Worm (Caenorhabditis elegans): ENCODE results near the gene clec-29.

The clec-29 gene

DNA sequence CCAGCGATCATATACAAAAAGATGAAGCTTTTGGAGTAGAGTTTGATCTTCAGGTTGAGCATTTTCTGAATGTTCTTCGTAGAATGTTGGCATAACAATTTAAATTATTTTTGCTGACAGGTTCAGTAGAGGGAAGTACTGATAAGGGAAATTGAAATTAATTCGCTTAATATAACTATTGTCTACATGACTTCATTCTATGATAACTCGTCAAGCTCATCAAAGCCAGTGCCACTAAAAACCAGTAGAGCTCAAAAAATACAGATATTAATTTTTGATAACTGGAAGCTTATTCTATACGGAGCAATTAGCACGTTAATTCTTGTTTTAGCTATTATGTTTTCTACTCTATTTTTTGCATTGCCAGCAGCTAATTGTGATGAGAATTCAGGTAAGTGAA lies at the start of gene clec-29, which contains the start of gene clec-39:
Gene clec-29, minus strand, starts transcription at position 101 of the 400 bp plus-strand sequence.
Gene clec-39, plus strand, starts transcription at position 169 of the 400 bp plus-strand sequence.
- TF ChIP-seq aly-1 (tag; optimal IDR thresholded peaks at IDR 0.05) (no peak), pes-1 (GFP tag; IDR thresholded peaks at IDR 0.05) (no peak)

- TF ChIP-seq ama-1 (optimal IDR thresholded peaks at IDR 0.05) (no peak), hmbx-1 (tag; optimal IDR thresholded peaks at IDR 0.05) (no peak), tra-4 (tag; optimal IDR thresholded peaks at IDR 0.05) (no peak), scrt-1 (GFP tag; IDR thresholded peaks at IDR 0.05) (no peak), tbx-37 (GFP tag; conservative IDR thresholded peaks at IDR 0.05) (no peak), ets-7 (tag; optimal IDR thresholded peaks at IDR 0.05) (no peak), B0310.2 (tag; optimal IDR thresholded peaks at IDR 0.05) (no peak), hmg-4 (GFP tag; optimal IDR thresholded peaks at IDR 0.05) (no peak), flt-1 (GFP tag; IDR thresholded peaks at IDR 0.05) (no peak)
These were observed 47.0 kb upstream of the clec-29 start for ce11 chrV:16786012-16786411.

DNA sequence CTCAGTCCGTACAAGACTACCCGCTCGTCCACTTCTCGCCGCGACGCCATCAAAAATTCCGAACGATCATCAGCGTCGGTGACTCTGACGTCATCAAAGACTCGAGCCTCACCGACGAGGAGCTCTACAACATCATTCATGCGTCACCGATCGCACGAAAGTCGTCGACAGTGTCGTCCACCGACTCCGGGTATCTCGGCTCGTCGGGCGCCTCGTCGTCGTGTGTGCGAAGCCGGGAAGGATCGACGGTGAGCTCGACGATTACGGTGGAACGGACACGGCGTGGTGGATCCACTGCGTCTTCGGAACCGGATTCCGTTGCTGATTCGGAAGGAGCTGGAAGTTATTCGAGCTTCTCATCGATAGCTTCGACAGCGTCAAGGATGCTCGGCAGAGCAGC lies 45.8 kb upstream of the clec-29 start:
- no peak for TF ChIP-seq hmbx-1 (tag; optimal IDR thresholded peaks at IDR 0.05)
- no peak for TF ChIP-seq tra-4 (tag; optimal IDR thresholded peaks at IDR 0.05)
- no peak for TF ChIP-seq flt-1 (GFP tag; IDR thresholded peaks at IDR 0.05)
- TF ChIP-seq sea-1 (GFP tag; conservative IDR thresholded peaks at IDR 0.05): no peak
- TF ChIP-seq B0310.2 (tag; optimal IDR thresholded peaks at IDR 0.05): no peak
- TF ChIP-seq pes-1 (GFP tag; IDR thresholded peaks at IDR 0.05): no peak
- TF ChIP-seq hmg-4 (GFP tag; optimal IDR thresholded peaks at IDR 0.05): no peak
- no peak for TF ChIP-seq ets-7 (tag; optimal IDR thresholded peaks at IDR 0.05)
- TF ChIP-seq ama-1 (optimal IDR thresholded peaks at IDR 0.05): no peak
- TF ChIP-seq tbx-11 (GFP tag; IDR thresholded peaks at IDR 0.05): no peak

ce11 chrV:16781974-16782373 lies 43.0 kb upstream of the clec-29 start:
- TF ChIP-seq ama-1 (optimal IDR thresholded peaks at IDR 0.05) (no peak), aly-1 (tag; optimal IDR thresholded peaks at IDR 0.05) (no peak), B0310.2 (tag; optimal IDR thresholded peaks at IDR 0.05) (no peak), ceh-36 (tag; optimal IDR thresholded peaks at IDR 0.05) (no peak), flt-1 (GFP tag; IDR thresholded peaks at IDR 0.05) (no peak), ceh-13 (GFP tag; optimal IDR thresholded peaks at IDR 0.05) (no peak), hmg-4 (GFP tag; optimal IDR thresholded peaks at IDR 0.05) (no peak), tra-4 (tag; optimal IDR thresholded peaks at IDR 0.05) (no peak), sea-1 (GFP tag; conservative IDR thresholded peaks at IDR 0.05) (no peak), pes-1 (GFP tag; IDR thresholded peaks at IDR 0.05) (no peak), hmbx-1 (tag; optimal IDR thresholded peaks at IDR 0.05) (no peak), ets-7 (tag; optimal IDR thresholded peaks at IDR 0.05) (no peak), scrt-1 (GFP tag; IDR thresholded peaks at IDR 0.05) (no peak), F13C5.2 (tag; optimal IDR thresholded peaks at IDR 0.05) (no peak), tbx-37 (GFP tag; conservative IDR thresholded peaks at IDR 0.05) (no peak), hnd-1 (tag; optimal IDR thresholded peaks at IDR 0.05) (no peak), tbx-11 (GFP tag; IDR thresholded peaks at IDR 0.05) (no peak)

DNA sequence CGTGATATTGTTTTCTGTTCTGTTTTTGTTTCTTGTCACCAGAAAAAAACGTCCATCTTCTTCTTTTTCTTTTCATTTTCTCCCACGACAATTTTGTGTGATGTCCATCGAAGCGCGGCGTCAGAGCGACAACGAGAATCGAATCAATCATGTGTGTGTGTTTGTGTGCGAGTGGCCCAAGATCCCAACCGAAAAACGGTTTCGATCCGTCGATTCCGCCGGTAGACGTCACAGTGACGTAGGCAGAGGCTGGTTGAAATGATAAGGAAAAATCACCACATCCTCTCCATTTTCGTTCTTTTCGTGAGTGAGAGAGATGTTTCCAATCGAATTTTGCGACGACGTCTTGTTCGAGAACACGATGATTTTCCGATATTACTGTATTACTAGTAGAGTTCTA lies 41.6 kb upstream of the clec-29 start:
- TF ChIP-seq ceh-36 (tag; optimal IDR thresholded peaks at IDR 0.05) (no peak), F13C5.2 (tag; optimal IDR thresholded peaks at IDR 0.05) (no peak), sea-1 (GFP tag; conservative IDR thresholded peaks at IDR 0.05) (no peak), scrt-1 (GFP tag; IDR thresholded peaks at IDR 0.05) (no peak), tbx-37 (GFP tag; conservative IDR thresholded peaks at IDR 0.05) (no peak), flt-1 (GFP tag; IDR thresholded peaks at IDR 0.05) (no peak), hnd-1 (tag; optimal IDR thresholded peaks at IDR 0.05) (no peak)

DNA sequence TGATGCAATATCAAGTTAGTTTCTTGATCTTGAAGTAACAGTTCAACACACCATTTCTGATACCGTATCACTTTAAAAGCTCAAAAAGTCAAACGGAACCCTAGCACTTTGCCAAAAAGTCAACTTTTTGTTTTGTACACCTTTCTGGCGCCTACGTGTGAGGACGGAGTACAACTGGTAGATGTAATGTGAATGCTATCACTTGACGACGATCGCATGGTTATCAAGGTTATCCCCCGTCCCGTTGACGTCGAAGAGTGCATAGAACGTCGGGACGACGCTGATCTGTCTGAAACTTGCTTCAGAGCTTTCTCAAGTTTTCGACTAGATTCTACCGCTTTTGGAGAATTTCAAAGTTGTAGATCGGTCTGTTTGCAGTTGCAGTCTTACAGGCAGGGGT lies 41.0 kb upstream of the clec-29 start:
- TF ChIP-seq ama-1 (optimal IDR thresholded peaks at IDR 0.05): no peak
- TF ChIP-seq hmbx-1 (tag; optimal IDR thresholded peaks at IDR 0.05): no peak
- no peak for TF ChIP-seq tra-4 (tag; optimal IDR thresholded peaks at IDR 0.05)
- no peak for TF ChIP-seq aly-1 (tag; optimal IDR thresholded peaks at IDR 0.05)
- TF ChIP-seq hmg-4 (GFP tag; optimal IDR thresholded peaks at IDR 0.05): no peak
- no peak for TF ChIP-seq ceh-13 (GFP tag; optimal IDR thresholded peaks at IDR 0.05)

ce11 chrV:16779281-16779597 lies 40.2 kb upstream of the clec-29 start:
- TF ChIP-seq hmg-4 (GFP tag; optimal IDR thresholded peaks at IDR 0.05) (no peak), flt-1 (GFP tag; IDR thresholded peaks at IDR 0.05) (no peak), hmbx-1 (tag; optimal IDR thresholded peaks at IDR 0.05) (no peak), tbx-37 (GFP tag; conservative IDR thresholded peaks at IDR 0.05) (no peak), F13C5.2 (tag; optimal IDR thresholded peaks at IDR 0.05) (no peak), hnd-1 (tag; optimal IDR thresholded peaks at IDR 0.05) (no peak)

- TF ChIP-seq F13C5.2 (tag; optimal IDR thresholded peaks at IDR 0.05) (no peak), hmbx-1 (tag; optimal IDR thresholded peaks at IDR 0.05) (no peak), hmg-4 (GFP tag; optimal IDR thresholded peaks at IDR 0.05) (no peak), scrt-1 (GFP tag; IDR thresholded peaks at IDR 0.05) (no peak), flt-1 (GFP tag; IDR thresholded peaks at IDR 0.05) (no peak), tra-4 (tag; optimal IDR thresholded peaks at IDR 0.05) (no peak), ets-7 (tag; optimal IDR thresholded peaks at IDR 0.05) (no peak), ama-1 (optimal IDR thresholded peaks at IDR 0.05) (no peak), ceh-36 (tag; optimal IDR thresholded peaks at IDR 0.05) (no peak), sea-1 (GFP tag; conservative IDR thresholded peaks at IDR 0.05) (no peak)
These were observed 39.7 kb upstream of the clec-29 start for ce11 chrV:16778540-16779280.

Data from whole organism, early embryonic.